Comparison of ENCODE assay signal across 1 fruit fly cellular context in genomic region chr3L:16782218-16782763, dm6.
TF ChIP-seq lines count a peak whose summit lies in the region.

No protein-coding gene starts in this region.

TF ChIP-seq in whole organism, embryonic, 481 proteins besides CTCF, POLR2A, EP300 and RAD21 (continued from another document and continues in another):
- TF ChIP-seq gro (GFP tag; optimal IDR thresholded peaks at IDR 0.05; lab: Kevin White, UChicago) (peak; percentile 10), CG3281 (GFP tag; optimal IDR thresholded peaks at IDR 0.05; lab: Kevin White, UChicago) (peak; percentile 79), cg (GFP tag; optimal IDR thresholded peaks at IDR 0.05; lab: Kevin White, UChicago) (no peak), grn (GFP tag; optimal IDR thresholded peaks at IDR 0.05; lab: Kevin White, UChicago) (no peak), dan (GFP tag; IDR thresholded peaks at IDR 0.05; lab: Robert Waterston, UW) (no peak), ara (GFP tag; IDR thresholded peaks at IDR 0.05; lab: Robert Waterston, UW) (peak; percentile 72; the same call in 1 of the 2 replicates), vfl (GFP tag; optimal IDR thresholded peaks at IDR 0.05; lab: Kevin White, UChicago) (no peak), nmo (GFP tag; optimal IDR thresholded peaks at IDR 0.05; lab: Kevin White, UChicago) (peak; percentile 79), seq (GFP tag; IDR thresholded peaks at IDR 0.05; lab: Robert Waterston, UW) (peak; percentile 63), gem (tag; optimal IDR thresholded peaks at IDR 0.05; lab: Kevin White, UChicago) (peak; percentile 87), CG17359 (tag; optimal IDR thresholded peaks at IDR 0.05; lab: Kevin White, UChicago) (peak; percentile 89), sd (tag; optimal IDR thresholded peaks at IDR 0.05; lab: Kevin White, UChicago) (no peak), gfzf (GFP tag; optimal IDR thresholded peaks at IDR 0.05; lab: Kevin White, UChicago) (no peak), tap (tag; optimal IDR thresholded peaks at IDR 0.05; lab: Kevin White, UChicago) (no peak), BtbVII (GFP tag; optimal IDR thresholded peaks at IDR 0.05; lab: Kevin White, UChicago) (peak; percentile 29), Hey (tag; optimal IDR thresholded peaks at IDR 0.05; lab: Kevin White, UChicago) (no peak), CG2199 (GFP tag; IDR thresholded peaks at IDR 0.05; lab: Robert Waterston, UW) (no peak), CG6689 (GFP tag; IDR thresholded peaks at IDR 0.05; lab: Robert Waterston, UW) (peak; percentile 77), prd (optimal IDR thresholded peaks at IDR 0.05; lab: Kevin White, UChicago) (no peak), prd (GFP tag; IDR thresholded peaks at IDR 0.05; lab: Robert Waterston, UW) (peak; percentile 80), hb (GFP tag; IDR thresholded peaks at IDR 0.05; lab: Robert Waterston, UW; ENCODE audit: partially characterized antibody) (no peak), ranshi (GFP tag; IDR thresholded peaks at IDR 0.05; lab: Robert Waterston, UW) (peak; percentile 77), slp2 (GFP tag; optimal IDR thresholded peaks at IDR 0.05; lab: Kevin White, UChicago) (peak; percentile 27), odd (GFP tag; optimal IDR thresholded peaks at IDR 0.05; lab: Kevin White, UChicago) (no peak), Hr3 (GFP tag; optimal IDR thresholded peaks at IDR 0.05; lab: Kevin White, UChicago) (peak; percentile 52), lola (GFP tag; optimal IDR thresholded peaks at IDR 0.05; lab: Kevin White, UChicago) (peak in 1 of 3 experiments; percentile 52), dimm (GFP tag; IDR thresholded peaks at IDR 0.05; lab: Robert Waterston, UW) (no peak), CG1602 (GFP tag; optimal IDR thresholded peaks at IDR 0.05; lab: Kevin White, UChicago) (peak; percentile 55), pita (GFP tag; optimal IDR thresholded peaks at IDR 0.05; lab: Kevin White, UChicago) (no peak), CG8478 (optimal IDR thresholded peaks at IDR 0.05; lab: Kevin White, UChicago) (no peak), TFAM (GFP tag; optimal IDR thresholded peaks at IDR 0.05; lab: Kevin White, UChicago) (peak; percentile 0), slou (GFP tag; optimal IDR thresholded peaks at IDR 0.05; lab: Kevin White, UChicago) (peak; percentile 42), repo (GFP tag; optimal IDR thresholded peaks at IDR 0.05; lab: Kevin White, UChicago) (no peak), Gug (GFP tag; IDR thresholded peaks at IDR 0.05; lab: Robert Waterston, UW) (peak; percentile 67; the same call in 3 of the 4 replicates), chm (GFP tag; IDR thresholded peaks at IDR 0.05; lab: Robert Waterston, UW) (peak; percentile 78), zf30C (GFP tag; optimal IDR thresholded peaks at IDR 0.05; lab: Kevin White, UChicago) (no peak), Med (GFP tag; lab: Kevin White, UChicago) (peak; percentile 94), CG14014 (GFP tag; IDR thresholded peaks at IDR 0.05; lab: Robert Waterston, UW) (peak; percentile 54; the same call in 1 of the 2 replicates), Dp (GFP tag; optimal IDR thresholded peaks at IDR 0.05; lab: Kevin White, UChicago) (no peak), so (GFP tag; IDR thresholded peaks at IDR 0.05; lab: Robert Waterston, UW) (0 out of 3 replicates have a peak, but pooled peaks have one; percentile 28), CG11695 (GFP tag; IDR thresholded peaks at IDR 0.05; lab: Robert Waterston, UW) (peak; percentile 85), NK7.1 (GFP tag; optimal IDR thresholded peaks at IDR 0.05; lab: Kevin White, UChicago) (peak; percentile 8), CG15601 (tag; optimal IDR thresholded peaks at IDR 0.05; lab: Kevin White, UChicago) (peak; percentile 56), jigr1 (GFP tag; IDR thresholded peaks at IDR 0.05; lab: Robert Waterston, UW) (peak; percentile 6; the same call in 1 of the 3 replicates), Doc3 (GFP tag; IDR thresholded peaks at IDR 0.05; lab: Robert Waterston, UW; ENCODE audit: partially characterized antibody) (no peak), GATAe (GFP tag; conservative IDR thresholded peaks at IDR 0.05; lab: Robert Waterston, UW) (peak; percentile 39; the same call in 1 of the 2 replicates), crol (GFP tag; IDR thresholded peaks at IDR 0.05; lab: Robert Waterston, UW) (no peak), her (GFP tag; optimal IDR thresholded peaks at IDR 0.05; lab: Kevin White, UChicago) (peak; percentile 15), CG8924 (tag; optimal IDR thresholded peaks at IDR 0.05; lab: Kevin White, UChicago) (peak; percentile 77), CG4424 (GFP tag; optimal IDR thresholded peaks at IDR 0.05; lab: Kevin White, UChicago) (peak; percentile 79), Hr51 (GFP tag; optimal IDR thresholded peaks at IDR 0.05; lab: Kevin White, UChicago) (peak in 1 of 2 experiments; percentile 10), CG1792 (GFP tag; optimal IDR thresholded peaks at IDR 0.05; lab: Kevin White, UChicago) (peak; percentile 74), D (optimal IDR thresholded peaks at IDR 0.05; lab: Kevin White, UChicago) (no peak), D (GFP tag; optimal IDR thresholded peaks at IDR 0.05; lab: Kevin White, UChicago) (peak; percentile 82), Dbx (GFP tag; IDR thresholded peaks at IDR 0.05; lab: Robert Waterston, UW) (peak; percentile 68; the same call in 2 of the 3 replicates), zfh1 (GFP tag; IDR thresholded peaks at IDR 0.05; lab: Robert Waterston, UW) (peak; percentile 77; the same call in 2 of the 3 replicates), chif (GFP tag; optimal IDR thresholded peaks at IDR 0.05; lab: Kevin White, UChicago) (peak; percentile 69 to 76), exex (tag; optimal IDR thresholded peaks at IDR 0.05; lab: Kevin White, UChicago) (no peak), Hsf (GFP tag; optimal IDR thresholded peaks at IDR 0.05; lab: Kevin White, UChicago) (peak; percentile 74), Dip3 (GFP tag; optimal IDR thresholded peaks at IDR 0.05; lab: Kevin White, UChicago) (peak; percentile 35), unpg (GFP tag; optimal IDR thresholded peaks at IDR 0.05; lab: Kevin White, UChicago) (peak; percentile 87), CG16779 (GFP tag; IDR thresholded peaks at IDR 0.05; lab: Robert Waterston, UW) (no peak), Lpt (GFP tag; optimal IDR thresholded peaks at IDR 0.05; lab: Kevin White, UChicago) (no peak), Dad (GFP tag; optimal IDR thresholded peaks at IDR 0.05; lab: Kevin White, UChicago) (no peak), NfI (GFP tag; optimal IDR thresholded peaks at IDR 0.05; lab: Kevin White, UChicago) (peak; percentile 51), CG7372 (GFP tag; IDR thresholded peaks at IDR 0.05; lab: Robert Waterston, UW) (peak; percentile 34; the same call in 1 of the 2 replicates), ftz-f1 (GFP tag; optimal IDR thresholded peaks at IDR 0.05; lab: Kevin White, UChicago) (no peak), eyg (GFP tag; optimal IDR thresholded peaks at IDR 0.05; lab: Kevin White, UChicago) (peak; percentile 24), mirr (GFP tag; optimal IDR thresholded peaks at IDR 0.05; lab: Kevin White, UChicago) (no peak), Scr (GFP tag; IDR thresholded peaks at IDR 0.05; lab: Robert Waterston, UW; ENCODE audit: partially characterized antibody) (no peak), D19A (tag; optimal IDR thresholded peaks at IDR 0.05; lab: Kevin White, UChicago) (no peak), CG10147 (GFP tag; optimal IDR thresholded peaks at IDR 0.05; lab: Kevin White, UChicago) (no peak), CG32772 (GFP tag; IDR thresholded peaks at IDR 0.05; lab: Robert Waterston, UW) (peak; percentile 69), CG10959 (GFP tag; IDR thresholded peaks at IDR 0.05; lab: Robert Waterston, UW) (peak; percentile 83), CG31441 (GFP tag; IDR thresholded peaks at IDR 0.05; lab: Robert Waterston, UW) (no peak; the same call in 1 of the 2 replicates), D19B (GFP tag; optimal IDR thresholded peaks at IDR 0.05; lab: Kevin White, UChicago) (peak; percentile 9), row (GFP tag; IDR thresholded peaks at IDR 0.05; lab: Robert Waterston, UW) (peak; percentile 82), mam (GFP tag; optimal IDR thresholded peaks at IDR 0.05; lab: Kevin White, UChicago) (peak; percentile 55), ash1 (GFP tag; optimal IDR thresholded peaks at IDR 0.05; lab: Kevin White, UChicago) (no peak), zfh2 (GFP tag; optimal IDR thresholded peaks at IDR 0.05; lab: Kevin White, UChicago) (peak; percentile 11), tll (GFP tag; optimal IDR thresholded peaks at IDR 0.05; lab: Kevin White, UChicago) (no peak), CG2875 (GFP tag; optimal IDR thresholded peaks at IDR 0.05; lab: Kevin White, UChicago) (peak; percentile 68), CG10979 (tag; optimal IDR thresholded peaks at IDR 0.05; lab: Kevin White, UChicago) (peak; percentile 85), Nf-YA (GFP tag; IDR thresholded peaks at IDR 0.05; lab: Robert Waterston, UW) (peak; percentile 85), Ets65A (GFP tag; lab: Kevin White, UChicago) (peak; percentile 95), NFAT (GFP tag; IDR thresholded peaks at IDR 0.05; lab: Robert Waterston, UW) (0 out of 2 replicates have a peak, but pooled peaks have one; percentile 13), CG10366 (GFP tag; IDR thresholded peaks at IDR 0.05; lab: Robert Waterston, UW) (peak; percentile 74), CG6683 (GFP tag; optimal IDR thresholded peaks at IDR 0.05; lab: Kevin White, UChicago) (peak; percentile 62), wor (GFP tag; IDR thresholded peaks at IDR 0.05; lab: Robert Waterston, UW) (peak; percentile 38; the same call in 1 of the 2 replicates), bab2 (GFP tag; optimal IDR thresholded peaks at IDR 0.05; lab: Kevin White, UChicago) (peak; percentile 83), dati (GFP tag; IDR thresholded peaks at IDR 0.05; lab: Robert Waterston, UW) (peak; percentile 48; the same call in 1 of the 2 replicates), ap (GFP tag; IDR thresholded peaks at IDR 0.05; lab: Robert Waterston, UW) (peak; percentile 65), dysf (GFP tag; IDR thresholded peaks at IDR 0.05; lab: Robert Waterston, UW) (peak; percentile 74), shn (GFP tag; optimal IDR thresholded peaks at IDR 0.05; lab: Kevin White, UChicago) (peak; percentile 18), ham (GFP tag; IDR thresholded peaks at IDR 0.05; lab: Robert Waterston, UW) (no peak), org-1 (GFP tag; optimal IDR thresholded peaks at IDR 0.05; lab: Kevin White, UChicago) (peak; percentile 69), Ptx1 (GFP tag; IDR thresholded peaks at IDR 0.05; lab: Robert Waterston, UW) (peak; percentile 80), CG16863 (GFP tag; optimal IDR thresholded peaks at IDR 0.05; lab: Kevin White, UChicago) (peak; percentile 64), Doc2 (GFP tag; IDR thresholded peaks at IDR 0.05; lab: Robert Waterston, UW) (no peak), H2.0 (GFP tag; IDR thresholded peaks at IDR 0.05; lab: Robert Waterston, UW) (peak; percentile 61), Dll (GFP tag; IDR thresholded peaks at IDR 0.05; lab: Robert Waterston, UW; ENCODE audit: partially characterized antibody) (no peak), Fer1 (GFP tag; optimal IDR thresholded peaks at IDR 0.05; lab: Kevin White, UChicago) (peak; percentile 69), sc (optimal IDR thresholded peaks at IDR 0.05; lab: Kevin White, UChicago) (no peak), sc (GFP tag; optimal IDR thresholded peaks at IDR 0.05; lab: Kevin White, UChicago) (peak; percentile 45), tx (GFP tag; optimal IDR thresholded peaks at IDR 0.05; lab: Kevin White, UChicago) (peak; percentile 50), tio (GFP tag; optimal IDR thresholded peaks at IDR 0.05; lab: Kevin White, UChicago) (no peak), CG14860 (GFP tag; IDR thresholded peaks at IDR 0.05; lab: Robert Waterston, UW; ENCODE audit: partially characterized antibody) (no peak), tup (GFP tag; optimal IDR thresholded peaks at IDR 0.05; lab: Kevin White, UChicago) (peak; percentile 40), CG2129 (GFP tag; IDR thresholded peaks at IDR 0.05; lab: Robert Waterston, UW; ENCODE audit: partially characterized antibody) (no peak), CG11696 (GFP tag; IDR thresholded peaks at IDR 0.05; lab: Robert Waterston, UW) (peak; percentile 95), CG5245 (GFP tag; optimal IDR thresholded peaks at IDR 0.05; lab: Kevin White, UChicago) (peak; percentile 70), disco-r (GFP tag; optimal IDR thresholded peaks at IDR 0.05; lab: Kevin White, UChicago) (peak; percentile 36), emc (GFP tag; optimal IDR thresholded peaks at IDR 0.05; lab: Kevin White, UChicago) (no peak), Mrtf (GFP tag; IDR thresholded peaks at IDR 0.05; lab: Robert Waterston, UW) (peak; percentile 65; the same call in 2 of the 3 replicates), eve (GFP tag; optimal IDR thresholded peaks at IDR 0.05; lab: Kevin White, UChicago) (no peak), z (GFP tag; IDR thresholded peaks at IDR 0.05; lab: Robert Waterston, UW) (no peak), Lhr (GFP tag; optimal IDR thresholded peaks at IDR 0.05; lab: Kevin White, UChicago) (peak; percentile 15), onecut (GFP tag; IDR thresholded peaks at IDR 0.05; lab: Robert Waterston, UW) (peak; percentile 39; the same call in 1 of the 2 replicates), CG8388 (GFP tag; optimal IDR thresholded peaks at IDR 0.05; lab: Kevin White, UChicago) (peak; percentile 72), CG12219 (GFP tag; optimal IDR thresholded peaks at IDR 0.05; lab: Kevin White, UChicago) (peak; percentile 70), CG18619 (GFP tag; optimal IDR thresholded peaks at IDR 0.05; lab: Kevin White, UChicago) (no peak), gcm2 (GFP tag; optimal IDR thresholded peaks at IDR 0.05; lab: Kevin White, UChicago) (no peak), trh (GFP tag; optimal IDR thresholded peaks at IDR 0.05; lab: Kevin White, UChicago) (no peak), usp (GFP tag; optimal IDR thresholded peaks at IDR 0.05; lab: Kevin White, UChicago) (no peak), CG30403 (GFP tag; optimal IDR thresholded peaks at IDR 0.05; lab: Kevin White, UChicago) (peak; percentile 71), CG6813 (GFP tag; optimal IDR thresholded peaks at IDR 0.05; lab: Kevin White, UChicago) (peak; percentile 65), CG30020 (tag; optimal IDR thresholded peaks at IDR 0.05; lab: Kevin White, UChicago) (no peak), hth (optimal IDR thresholded peaks at IDR 0.05; lab: Kevin White, UChicago) (no peak), mld (GFP tag; IDR thresholded peaks at IDR 0.05; lab: Robert Waterston, UW; ENCODE audit: partially characterized antibody) (no peak), bsh (GFP tag; optimal IDR thresholded peaks at IDR 0.05; lab: Kevin White, UChicago) (peak in 1 of 2 experiments; percentile 87), HLH4C (GFP tag; IDR thresholded peaks at IDR 0.05; lab: Robert Waterston, UW; ENCODE audit: partially characterized antibody) (no peak), Dek (tag; optimal IDR thresholded peaks at IDR 0.05; lab: Kevin White, UChicago) (peak; percentile 54)
